Worm (Caenorhabditis elegans): ENCODE results near the gene gpa-12.

DNA sequence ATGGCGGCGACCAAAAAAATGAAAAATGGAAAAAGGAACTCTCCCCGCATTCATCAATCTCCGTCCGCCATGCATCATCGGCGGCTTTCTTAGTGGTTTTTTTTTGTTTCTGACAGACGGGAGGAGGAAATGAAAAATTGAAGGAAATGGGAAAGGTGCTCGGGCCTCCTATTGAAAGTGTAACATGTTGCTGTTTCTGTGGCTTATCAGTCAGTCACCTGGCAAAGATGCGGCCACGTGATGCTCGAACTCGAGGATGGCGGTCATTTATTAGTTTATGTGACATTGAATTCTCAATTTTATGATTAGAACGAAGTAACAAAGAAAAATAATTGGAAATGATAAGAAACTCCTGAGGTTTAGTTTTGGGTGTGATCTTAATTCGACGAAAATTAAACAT is 21.3 kb downstream of the gpa-12 start:
- TF ChIP-seq nhr-12 (tag; optimal IDR thresholded peaks at IDR 0.05) (no peak), snpc-4 (tag; optimal IDR thresholded peaks at IDR 0.05) (no peak), nhr-6 (tag; optimal IDR thresholded peaks at IDR 0.05) (no peak), nhr-25 (tag; optimal IDR thresholded peaks at IDR 0.05) (no peak), lin-11 (tag; optimal IDR thresholded peaks at IDR 0.05) (no peak), nhr-237 (tag; optimal IDR thresholded peaks at IDR 0.05) (no peak), ZK546.5 (tag; optimal IDR thresholded peaks at IDR 0.05) (no peak), gmeb-1 (tag; optimal IDR thresholded peaks at IDR 0.05) (peak; percentile 30), ceh-82 (tag; optimal IDR thresholded peaks at IDR 0.05) (no peak)
